Fruit fly (Drosophila melanogaster): Measurements from ENCODE around the gene vito.
A peak's percentile ranks its signal among the peaks of the same experiment; 100 is the strongest.

dm6 chr3L:5768532-5769497 lies 8.3 kb downstream of the vito start, which contains the start of the genes Ppat-Dpck and scny:
- TF ChIP-seq CG14711 (tag; optimal IDR thresholded peaks at IDR 0.05) (peak; percentile 88), Hr96 (GFP tag; optimal IDR thresholded peaks at IDR 0.05) (no peak), cic (GFP tag; optimal IDR thresholded peaks at IDR 0.05) (peak; percentile 52), pad (GFP tag; optimal IDR thresholded peaks at IDR 0.05) (no peak), CG1620 (GFP tag; optimal IDR thresholded peaks at IDR 0.05) (no peak), Mnt (GFP tag; optimal IDR thresholded peaks at IDR 0.05) (peak; percentile 91)
